Fruit fly (Drosophila melanogaster): ENCODE measurements around the gene Sr-CIII.

Gene Sr-CIII

DNA sequence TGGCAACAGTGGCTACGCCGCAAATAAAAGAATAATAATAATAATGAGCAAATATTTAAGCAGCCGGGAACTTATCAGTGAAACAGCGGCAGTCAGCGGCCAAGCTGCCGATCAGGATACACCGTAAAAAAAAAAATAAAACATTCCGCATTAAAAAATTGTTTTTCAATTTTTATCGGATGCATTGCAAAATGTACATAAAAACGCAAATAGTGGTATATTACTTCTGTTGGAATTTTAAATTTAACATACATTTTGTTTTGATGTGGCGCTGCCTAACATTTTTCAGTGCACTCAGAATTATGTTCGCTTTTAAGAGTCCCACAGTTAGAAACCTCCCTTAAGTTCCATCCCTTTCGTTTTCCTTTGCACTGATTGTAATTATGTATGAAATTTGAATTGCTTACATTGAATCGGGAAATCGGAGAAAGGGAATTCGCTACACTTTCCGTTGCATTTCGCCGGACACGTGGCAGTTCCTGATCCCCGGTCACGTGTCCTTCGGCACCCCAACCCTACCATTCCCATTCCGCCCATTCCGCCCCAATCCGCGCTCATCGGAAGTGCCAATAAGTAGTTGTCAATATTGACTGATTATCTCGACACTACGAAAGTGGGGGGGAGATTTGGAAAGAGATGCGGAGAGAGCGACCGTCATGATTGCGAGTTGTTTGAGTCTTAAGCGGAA is 1.0 kb upstream of the Sr-CIII start (continued):
- TF ChIP-seq CG8632 (GFP tag; optimal IDR thresholded peaks at IDR 0.05) (peak; percentile 63), CG4318 (GFP tag; optimal IDR thresholded peaks at IDR 0.05) (no peak), CG15336 (GFP tag; IDR thresholded peaks at IDR 0.05) (peak; percentile 71), spab (GFP tag; optimal IDR thresholded peaks at IDR 0.05) (peak; percentile 51), CG8119 (GFP tag; IDR thresholded peaks at IDR 0.05) (peak; percentile 71), eg (GFP tag; IDR thresholded peaks at IDR 0.05) (peak; percentile 77), ss (GFP tag; optimal IDR thresholded peaks at IDR 0.05) (peak; percentile 13 to 53), topi (GFP tag; optimal IDR thresholded peaks at IDR 0.05) (peak; percentile 80), OdsH (GFP tag; optimal IDR thresholded peaks at IDR 0.05) (peak; percentile 72), CG6792 (GFP tag; optimal IDR thresholded peaks at IDR 0.05) (peak; percentile 81), cyc (GFP tag; optimal IDR thresholded peaks at IDR 0.05) (peak; percentile 75), CG3032 (tag; optimal IDR thresholded peaks at IDR 0.05) (peak; percentile 57), CG3919 (GFP tag; optimal IDR thresholded peaks at IDR 0.05) (peak; percentile 73), Eip78C (GFP tag) (peak; percentile 93), pdm3 (GFP tag; optimal IDR thresholded peaks at IDR 0.05) (peak; percentile 83), CG11294 (GFP tag; IDR thresholded peaks at IDR 0.05) (peak; percentile 24; the same call in 1 of the 2 replicates), CG11902 (GFP tag; optimal IDR thresholded peaks at IDR 0.05) (peak; percentile 47), Smox (GFP tag; optimal IDR thresholded peaks at IDR 0.05) (peak; percentile 81), CG1621 (tag; optimal IDR thresholded peaks at IDR 0.05) (peak; percentile 61), salr (GFP tag; optimal IDR thresholded peaks at IDR 0.05) (peak in 1 of 2 experiments; percentile 33)

DNA sequence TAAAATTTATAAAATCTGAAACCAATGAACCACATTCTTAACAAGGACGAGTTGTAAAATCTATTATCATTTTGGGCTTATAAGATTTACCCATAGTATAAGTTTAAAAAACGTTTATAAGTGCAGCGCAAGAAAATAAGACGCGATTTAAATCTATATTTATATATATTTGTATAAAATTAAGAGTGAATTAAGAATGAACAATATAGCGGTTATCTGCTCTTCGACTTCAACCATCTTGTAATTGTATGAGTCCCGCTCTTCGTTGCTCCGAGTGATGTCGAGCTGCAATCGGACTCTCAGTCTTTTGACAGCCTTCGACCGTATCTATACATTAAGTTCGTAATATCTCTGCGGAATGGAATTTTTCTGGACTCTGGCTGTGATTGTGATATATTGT is 1.3 kb downstream of the Sr-CIII start, which contains the start of gene Sr-CI:
Sr-CI (plus strand) TSS at position 301 of the 400 bp plus-strand sequence.
- no peak for TF ChIP-seq fd59A (GFP tag; optimal IDR thresholded peaks at IDR 0.05)
- no peak for TF ChIP-seq Ets21C (GFP tag; optimal IDR thresholded peaks at IDR 0.05)
- TF ChIP-seq lz (GFP tag; optimal IDR thresholded peaks at IDR 0.05) = no peak
- TF ChIP-seq CG10669 (GFP tag; optimal IDR thresholded peaks at IDR 0.05) = no peak
- TF ChIP-seq spab (GFP tag; optimal IDR thresholded peaks at IDR 0.05) = no peak
- no peak for TF ChIP-seq esn (GFP tag; optimal IDR thresholded peaks at IDR 0.05)

DNA sequence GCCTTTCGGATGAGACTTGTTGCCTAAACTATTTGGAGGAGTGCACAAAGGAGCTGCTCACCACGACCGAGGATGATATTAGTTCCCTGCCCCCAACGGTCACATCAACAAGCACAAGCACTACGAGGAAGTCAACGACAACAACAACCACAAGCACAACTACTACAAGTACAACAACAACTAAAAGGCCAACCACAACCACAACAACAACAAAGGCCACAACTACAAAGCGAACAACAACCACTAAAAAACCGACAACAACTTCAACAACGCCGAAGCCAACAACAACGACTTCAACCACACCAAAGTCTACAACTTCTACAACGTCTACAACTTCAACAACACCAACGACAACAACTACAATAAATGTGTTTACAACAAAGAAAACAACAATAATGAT is 2.9 kb downstream of the Sr-CIII start:
- TF ChIP-seq Eip93F (GFP tag; optimal IDR thresholded peaks at IDR 0.05) (no peak), Sox15 (GFP tag; optimal IDR thresholded peaks at IDR 0.05) (no peak), CG11294 (GFP tag; IDR thresholded peaks at IDR 0.05) (no peak), CG4318 (GFP tag; optimal IDR thresholded peaks at IDR 0.05) (no peak), dsx (GFP tag; optimal IDR thresholded peaks at IDR 0.05; ENCODE audit: poor library complexity, severe bottlenecking) (no peak), CG11762 (GFP tag; optimal IDR thresholded peaks at IDR 0.05; ENCODE audit: insufficient read depth) (no peak), CG1621 (tag; optimal IDR thresholded peaks at IDR 0.05) (no peak), CG7368 (GFP tag; optimal IDR thresholded peaks at IDR 0.05) (no peak), Blimp-1 (GFP tag; optimal IDR thresholded peaks at IDR 0.05) (no peak)

DNA sequence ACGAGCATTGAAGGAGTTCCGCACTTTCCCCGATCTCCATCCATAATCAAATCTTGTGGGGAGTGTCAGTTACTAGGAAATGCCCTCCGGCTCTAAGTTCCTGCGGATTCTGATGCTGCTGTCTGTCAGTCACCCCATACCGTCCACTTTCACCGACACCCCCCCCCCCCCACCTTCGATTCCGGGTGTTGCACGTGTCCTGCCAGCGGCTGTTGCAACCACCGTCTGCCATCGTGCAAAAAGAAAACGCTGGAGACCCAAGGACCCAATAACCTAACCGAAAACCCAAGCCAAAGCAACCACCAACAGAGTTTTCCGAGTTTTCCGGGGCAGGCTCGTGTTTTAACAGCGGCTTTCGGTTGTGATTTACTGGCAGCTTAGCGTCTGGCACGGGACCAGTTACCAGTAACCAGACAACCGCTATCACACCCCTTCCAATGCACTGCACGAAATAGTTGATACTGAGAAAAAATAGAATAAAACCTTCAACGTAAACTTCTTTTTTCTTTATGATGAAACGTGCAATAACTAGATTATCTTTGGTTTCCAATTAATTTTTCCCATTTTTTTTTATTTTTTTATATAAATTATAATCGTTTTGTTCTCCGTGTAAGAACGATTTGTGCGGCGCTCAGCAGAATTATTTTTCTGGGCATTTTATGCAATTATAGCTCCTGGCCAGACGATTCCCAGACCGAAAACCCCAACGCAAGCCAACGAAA is 4.6 kb downstream of the Sr-CIII start:
- TF ChIP-seq Sox14 (GFP tag; optimal IDR thresholded peaks at IDR 0.05) (no peak), svp (GFP tag) (peak; percentile 62), Sox102F (GFP tag; optimal IDR thresholded peaks at IDR 0.05) (no peak), Eip78C (GFP tag) (peak; percentile 68), eg (GFP tag; IDR thresholded peaks at IDR 0.05) (no peak), salr (GFP tag; optimal IDR thresholded peaks at IDR 0.05) (no peak), Met (GFP tag; optimal IDR thresholded peaks at IDR 0.05) (peak; percentile 1), CG8319 (GFP tag; optimal IDR thresholded peaks at IDR 0.05) (no peak), Smox (GFP tag; optimal IDR thresholded peaks at IDR 0.05) (no peak), vri (GFP tag; optimal IDR thresholded peaks at IDR 0.05) (no peak), CG6163 (GFP tag; IDR thresholded peaks at IDR 0.05) (0 out of 3 replicates have a peak, but pooled peaks have one; percentile 40)
